Worm (Caenorhabditis elegans) whole organism, young adult: Measurements from ENCODE around the gene ced-7.

ENCODE experiments used
- F33H1.4 ChIP-seq: fragments of 200-800 bp; sonication (Bioruptor generic); IDR thresholded peaks from 2 replicates; pipeline ENCODE4 v1.3.6; 2022; ENCODE audit warnings: missing genetic modification reagents, missing genetic modification characterization, missing compliant biosample characterization
- F52B5.7 ChIP-seq: sonication (generic microtip); optimal IDR thresholded peaks from 2 replicates; lab custom pipeline; 2016; ENCODE audit warnings: mild to moderate bottlenecking, missing genetic modification characterization, missing compliant biosample characterization
- F55B11.4 ChIP-seq: sonication (generic microtip); optimal IDR thresholded peaks from 2 replicates; lab custom pipeline; 2016; ENCODE audit warnings: missing compliant biosample characterization, missing genetic modification characterization, borderline replicate concordance; ENCODE audit not compliant: insufficient read depth
- F57C9.4 ChIP-seq: sonication (generic microtip); optimal IDR thresholded peaks from 2 replicates; lab custom pipeline; 2017; ENCODE audit warnings: mild to moderate bottlenecking, missing genetic modification characterization, missing compliant biosample characterization
- T26A5.8 ChIP-seq: sonication (generic microtip); optimal IDR thresholded peaks from 2 replicates; lab custom pipeline; 2016; ENCODE audit warnings: missing genetic modification characterization, missing compliant biosample characterization
- Y53G8AR.9 ChIP-seq: fragments of 200-800 bp; sonication (Bioruptor generic); conservative IDR thresholded peaks from 2 replicates; pipeline ENCODE4 v1.3.6; 2022; ENCODE audit warnings: missing genetic modification reagents, missing genetic modification characterization, missing compliant biosample characterization
- Y56A3A.18 ChIP-seq: fragments of 200-800 bp; sonication (Bioruptor generic); IDR thresholded peaks from 2 replicates; pipeline ENCODE4 v1.3.6; 2022; ENCODE audit warnings: missing genetic modification reagents, missing genetic modification characterization, missing compliant biosample characterization
- Y95B8A.8 ChIP-seq: fragments of 200-800 bp; sonication (Bioruptor generic); IDR thresholded peaks from 2 replicates; pipeline ENCODE4 v1.3.6; 2022; ENCODE audit warnings: missing genetic modification reagents, missing genetic modification characterization, missing compliant biosample characterization
- aptf-2 ChIP-seq: fragments of 200-800 bp; sonication (Bioruptor generic); conservative IDR thresholded peaks from 2 replicates; pipeline ENCODE4 v1.3.6; 2022; ENCODE audit warnings: missing genetic modification reagents, missing genetic modification characterization, missing compliant biosample characterization
- aptf-3 ChIP-seq: fragments of 200-800 bp; sonication (Bioruptor generic); IDR thresholded peaks from 2 replicates; pipeline ENCODE4 v1.3.6; 2022; ENCODE audit warnings: missing genetic modification characterization, missing compliant biosample characterization
- atf-7 ChIP-seq: sonication (generic microtip); optimal IDR thresholded peaks from 2 replicates; lab custom pipeline; 2017; ENCODE audit warnings: mild to moderate bottlenecking, missing genetic modification characterization, missing compliant biosample characterization
- athp-1 ChIP-seq: sonication (generic microtip); optimal IDR thresholded peaks from 2 replicates; lab custom pipeline; 2017; ENCODE audit warnings: mild to moderate bottlenecking, missing genetic modification characterization, missing compliant biosample characterization
- attf-5 ChIP-seq: fragments of 200-800 bp; sonication (Bioruptor generic); optimal IDR thresholded peaks from 2 replicates; lab custom pipeline; 2018; ENCODE audit warnings: mild to moderate bottlenecking, missing genetic modification characterization, missing compliant biosample characterization
- cebp-1 ChIP-seq, 2 experiments: fragments of 200-800 bp in 1 of 2; sonication (Bioruptor generic) in 1 of 2; sonication (generic microtip) in 1 of 2; IDR thresholded peaks in 1 of 2; optimal IDR thresholded peaks in 1 of 2; 2 replicates each; pipeline versions ENCODE4 v1.3.6 to Lab custom; 2017 to 2022; ENCODE audit warnings: missing compliant biosample characterization in 2 of 2, missing genetic modification characterization in 2 of 2, mild to moderate bottlenecking in 1 of 2, missing genetic modification reagents in 1 of 2, moderate library complexity in 1 of 2
- cebp-2 ChIP-seq: fragments of 200-800 bp; sonication (Bioruptor generic); IDR thresholded peaks from 2 replicates; pipeline ENCODE4 v1.3.6; 2022; ENCODE audit warnings: missing genetic modification characterization, missing compliant biosample characterization
- ceh-27 ChIP-seq: fragments of 200-800 bp; sonication (Bioruptor generic); optimal IDR thresholded peaks from 2 replicates; lab custom pipeline; 2018; ENCODE audit warnings: mild to moderate bottlenecking, missing genetic modification characterization, moderate library complexity, missing compliant biosample characterization
- ceh-91 ChIP-seq: fragments of 200-800 bp; sonication (Bioruptor generic); IDR thresholded peaks from 2 replicates; pipeline ENCODE4 v1.3.6; 2022; ENCODE audit warnings: missing genetic modification reagents, missing genetic modification characterization, missing compliant biosample characterization
- efl-1 ChIP-seq: fragments of 150-350 bp; optimal IDR thresholded peaks from 2 replicates; lab custom pipeline; 2014; ENCODE audit warnings: missing biosample characterization, missing genetic modification reagents, missing genetic modification characterization
- ets-4 ChIP-seq: fragments of 200-800 bp; sonication (Bioruptor generic); optimal IDR thresholded peaks from 2 replicates; lab custom pipeline; 2018; ENCODE audit warnings: mild to moderate bottlenecking, missing genetic modification characterization, missing compliant biosample characterization
- gei-17 ChIP-seq: fragments of 200-800 bp; sonication (Bioruptor generic); optimal IDR thresholded peaks from 2 replicates; lab custom pipeline; 2018; ENCODE audit warnings: mild to moderate bottlenecking, missing genetic modification characterization, missing compliant biosample characterization
- hrde-1 ChIP-seq: sonication (generic microtip); optimal IDR thresholded peaks from 2 replicates; lab custom pipeline; 2016; ENCODE audit warnings: missing genetic modification characterization, mild to moderate bottlenecking, missing compliant biosample characterization, moderate library complexity, missing genotype, missing genetic modification reagents, borderline replicate concordance
- hsf-1 ChIP-seq: fragments of 200-800 bp; sonication (Bioruptor generic); IDR thresholded peaks from 2 replicates; pipeline ENCODE4 v1.3.6; 2022; ENCODE audit warnings: missing genetic modification reagents, missing genetic modification characterization, missing compliant biosample characterization
- lag-1 ChIP-seq: fragments of 200-800 bp; sonication (Bioruptor generic); IDR thresholded peaks from 2 replicates; pipeline ENCODE4 v1.3.6; 2022; ENCODE audit warnings: missing genetic modification reagents, missing genetic modification characterization, missing compliant biosample characterization
- let-526 ChIP-seq: fragments of 200-800 bp; sonication (Bioruptor generic); IDR thresholded peaks from 2 replicates; pipeline ENCODE4 v1.3.6; 2022; ENCODE audit warnings: missing genetic modification reagents, missing genetic modification characterization, missing compliant biosample characterization
- let-607 ChIP-seq, 2 experiments: fragments of 200-800 bp in 1 of 2; sonication (Bioruptor generic) in 1 of 2; sonication (generic microtip) in 1 of 2; optimal IDR thresholded peaks; 2 replicates each; lab custom pipeline; 2016 to 2018; ENCODE audit warnings: mild to moderate bottlenecking in 2 of 2, missing compliant biosample characterization in 2 of 2, missing genetic modification characterization in 2 of 2, moderate library complexity in 2 of 2, missing genotype in 1 of 2
- lin-35 ChIP-seq, 3 experiments: fragments of 150-350 bp in 2 of 3; sonication (generic microtip) in 1 of 3; optimal IDR thresholded peaks; 2 replicates each; lab custom pipeline; 2014 to 2018; ENCODE audit warnings: missing biosample characterization in 3 of 3, missing genetic modification characterization in 3 of 3, missing genetic modification reagents in 3 of 3
- mcd-1 ChIP-seq: fragments of 200-800 bp; sonication (Bioruptor generic); IDR thresholded peaks from 2 replicates; pipeline ENCODE4 v1.3.6; 2022; ENCODE audit warnings: missing genetic modification reagents, missing genetic modification characterization, missing compliant biosample characterization
- mel-28 ChIP-seq: sonication (generic microtip); optimal IDR thresholded peaks from 2 replicates; lab custom pipeline; 2016; ENCODE audit warnings: borderline replicate concordance, mild to moderate bottlenecking, missing genetic modification characterization, missing compliant biosample characterization
- mes-4 ChIP-seq: sonication (generic microtip); optimal IDR thresholded peaks from 2 replicates; lab custom pipeline; 2016; ENCODE audit warnings: missing genotype, missing genetic modification characterization, missing compliant biosample characterization
- nfya-2 ChIP-seq: fragments of 200-800 bp; sonication (Bioruptor generic); IDR thresholded peaks from 2 replicates; pipeline ENCODE4 v1.3.6; 2022; ENCODE audit warnings: missing genetic modification reagents, missing genetic modification characterization, missing compliant biosample characterization
- nfyb-1 ChIP-seq: fragments of 200-800 bp; sonication (Bioruptor generic); IDR thresholded peaks from 2 replicates; pipeline ENCODE4 v1.3.6; 2022; ENCODE audit warnings: missing genetic modification reagents, missing genetic modification characterization, missing compliant biosample characterization
- nhr-179 ChIP-seq: sonication (generic microtip); optimal IDR thresholded peaks from 2 replicates; lab custom pipeline; 2016; ENCODE audit warnings: mild to moderate bottlenecking, missing genetic modification characterization, missing compliant biosample characterization
- rcor-1 ChIP-seq: fragments of 200-800 bp; sonication (Bioruptor generic); IDR thresholded peaks from 2 replicates; pipeline ENCODE4 v1.3.6; 2022; ENCODE audit warnings: missing genetic modification reagents, missing genetic modification characterization, missing compliant biosample characterization
- repo-1 ChIP-seq: sonication (generic microtip); optimal IDR thresholded peaks from 2 replicates; lab custom pipeline; 2017; ENCODE audit warnings: mild to moderate bottlenecking, missing genetic modification characterization, missing compliant biosample characterization
- rpc-1 ChIP-seq, 2 experiments: fragments of 150-350 bp in 1 of 2; sonication (generic microtip) in 1 of 2; optimal IDR thresholded peaks; 2 replicates each; lab custom pipeline; 2014 to 2018; ENCODE audit warnings: missing biosample characterization in 1 of 2, missing genetic modification characterization in 1 of 2, missing genetic modification reagents in 1 of 2, missing genotype in 1 of 2
- somi-1 ChIP-seq: fragments of 200-800 bp; sonication (Bioruptor generic); optimal IDR thresholded peaks from 2 replicates; lab custom pipeline; 2018; ENCODE audit warnings: mild to moderate bottlenecking, missing genetic modification characterization, missing compliant biosample characterization
- tbx-9 ChIP-seq: sonication (generic microtip); optimal IDR thresholded peaks from 2 replicates; lab custom pipeline; 2016; ENCODE audit warnings: borderline replicate concordance, missing genetic modification characterization, inconsistent platforms, missing compliant biosample characterization
- unc-130 ChIP-seq: sonication (generic microtip); optimal IDR thresholded peaks from 2 replicates; lab custom pipeline; 2016; ENCODE audit warnings: missing genetic modification reagents, missing genetic modification characterization, missing compliant biosample characterization
- ztf-28 ChIP-seq: fragments of 200-800 bp; sonication (Bioruptor generic); IDR thresholded peaks from 2 replicates; pipeline ENCODE4 v1.3.6; 2022; ENCODE audit warnings: missing genetic modification reagents, missing genetic modification characterization, missing compliant biosample characterization

ced-7 gene

DNA sequence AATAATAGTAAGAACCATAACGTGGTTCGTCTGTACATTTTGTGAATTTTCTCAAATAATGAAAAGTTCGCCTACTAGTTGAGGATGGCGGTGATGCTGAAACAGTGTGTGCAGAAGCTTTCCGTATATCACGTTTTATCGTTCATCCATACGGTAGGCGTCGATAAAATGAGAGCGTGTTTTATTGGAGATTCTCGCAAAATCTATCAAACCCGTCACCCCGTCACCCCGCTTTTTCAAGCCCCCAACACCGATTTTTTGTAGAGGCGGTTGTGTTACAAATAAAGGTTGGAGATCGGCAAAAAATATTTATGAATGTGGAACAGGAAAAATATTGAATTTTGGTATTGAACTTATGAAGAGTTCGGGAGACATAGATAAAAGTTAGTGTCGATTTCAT, 28.8 kb upstream of the ced-7 start, which contains the start of gene clec-161:
Gene clec-161 (minus strand): TSS at position 101 of the 400 bp plus-strand sequence.
- TF ChIP-seq mel-28 (tag; lab: Kevin White, UChicago): no peak
- no peak for TF ChIP-seq ceh-27
- no peak for TF ChIP-seq Y95B8A.8 (GFP tag; lab: Robert Waterston, UW)
- no peak for TF ChIP-seq rpc-1 (optimal IDR thresholded peaks at IDR 0.05; lab: Kevin White, UChicago)
- TF ChIP-seq rpc-1 (tag; optimal IDR thresholded peaks at IDR 0.05; lab: Kevin White, UChicago): no peak
- TF ChIP-seq ztf-28 (GFP tag; lab: Robert Waterston, UW): no peak
- TF ChIP-seq hsf-1 (GFP tag; lab: Robert Waterston, UW): no peak
- no peak for TF ChIP-seq let-607 (tag; optimal IDR thresholded peaks at IDR 0.05; lab: Kevin White, UChicago)
- TF ChIP-seq cebp-1 (GFP tag; IDR thresholded peaks at IDR 0.05; lab: Robert Waterston, UW): no peak
- TF ChIP-seq cebp-1 (tag; optimal IDR thresholded peaks at IDR 0.05; lab: Kevin White, UChicago): no peak
- TF ChIP-seq atf-7 (tag; lab: Kevin White, UChicago): no peak
- TF ChIP-seq nfyb-1 (GFP tag; lab: Robert Waterston, UW): no peak

DNA sequence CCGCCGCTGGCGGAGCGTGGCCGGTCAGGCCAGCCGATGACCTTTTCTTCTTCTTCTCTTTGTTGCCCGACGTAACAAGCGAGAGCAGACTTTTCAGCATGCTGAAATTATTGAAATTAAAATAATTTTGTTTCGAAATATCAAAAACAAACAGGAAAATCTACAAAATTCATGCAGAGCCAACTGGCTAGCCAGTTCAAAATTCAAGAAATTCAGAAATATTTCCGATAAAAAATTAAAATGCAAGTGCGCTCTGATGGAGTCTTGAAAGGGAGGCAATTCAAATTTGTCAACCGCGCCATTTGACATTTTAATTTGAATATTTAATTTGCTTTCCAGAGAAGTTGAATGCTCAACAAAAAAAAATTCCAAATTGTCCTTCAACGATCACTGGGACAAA, 20.8 kb upstream of the ced-7 start, which contains the start of gene F58A4.2:
Gene F58A4.2 (minus strand): TSS at position 101 of the 400 bp plus-strand sequence.
- TF ChIP-seq efl-1 (GFP tag; lab: Kevin White, UChicago) (peak; percentile 26), mel-28 (tag; lab: Kevin White, UChicago) (no peak), F52B5.7 (tag; lab: Kevin White, UChicago) (no peak)

DNA sequence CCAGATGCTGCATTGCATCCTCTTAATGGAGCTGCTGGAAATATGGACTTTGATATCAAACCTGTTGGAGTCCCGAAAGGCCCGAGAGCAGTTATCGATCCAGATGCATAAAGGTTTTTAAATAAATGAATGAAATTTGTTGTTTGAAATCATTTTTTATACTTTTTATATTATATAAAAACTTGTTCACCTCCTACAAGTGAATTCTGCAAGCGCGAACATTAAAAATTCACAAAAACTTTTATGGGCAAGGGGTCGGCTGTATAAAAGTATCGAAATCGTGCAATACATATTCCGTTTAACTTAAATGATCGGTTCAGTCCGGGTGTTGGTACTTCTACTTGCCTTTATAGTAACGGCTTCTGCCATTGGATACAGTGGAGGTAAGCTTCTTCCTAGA, 18.3 kb upstream of the ced-7 start, which contains the start of gene F58A4.1:
Gene F58A4.1 (plus strand): TSS at position 301 of the 400 bp plus-strand sequence.
- TF ChIP-seq aptf-2 (GFP tag; lab: Robert Waterston, UW) (no peak), ceh-91 (GFP tag; lab: Robert Waterston, UW) (no peak)

DNA sequence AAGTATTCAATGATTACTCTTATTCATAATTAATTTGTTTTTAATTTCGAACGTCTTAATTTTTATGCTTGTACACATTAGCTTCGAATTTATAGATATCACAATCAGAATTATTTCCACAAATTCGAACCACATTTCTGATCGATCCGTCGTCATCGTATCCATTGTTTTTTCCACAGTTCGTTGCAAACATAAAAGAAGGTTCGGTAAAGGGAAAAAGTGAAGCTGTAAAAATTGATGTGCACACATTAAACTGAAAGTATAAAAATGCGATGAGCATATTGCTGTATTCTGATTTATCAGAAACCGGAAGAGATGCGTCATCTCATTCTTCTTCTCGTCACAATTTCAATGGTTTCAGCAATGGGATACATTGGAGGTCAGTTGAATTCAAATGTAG, 17.2 kb upstream of the ced-7 start, which contains the start of gene C48B4.12:
Gene C48B4.12 (plus strand): TSS at position 301 of the 400 bp plus-strand sequence.
- TF ChIP-seq hsf-1 (GFP tag; lab: Robert Waterston, UW) (no peak), athp-1 (no peak), let-526 (GFP tag; lab: Robert Waterston, UW) (no peak), repo-1 (tag; lab: Kevin White, UChicago) (no peak), F33H1.4 (GFP tag; lab: Robert Waterston, UW) (no peak), tbx-9 (tag; lab: Kevin White, UChicago) (no peak), nfya-2 (GFP tag; lab: Robert Waterston, UW) (no peak), lag-1 (GFP tag; lab: Robert Waterston, UW) (no peak), mcd-1 (GFP tag; lab: Robert Waterston, UW) (no peak), cebp-2 (GFP tag; lab: Robert Waterston, UW) (no peak), unc-130 (GFP tag; lab: Kevin White, UChicago) (no peak), F57C9.4 (tag; lab: Kevin White, UChicago) (no peak), hrde-1 (no peak)

DNA sequence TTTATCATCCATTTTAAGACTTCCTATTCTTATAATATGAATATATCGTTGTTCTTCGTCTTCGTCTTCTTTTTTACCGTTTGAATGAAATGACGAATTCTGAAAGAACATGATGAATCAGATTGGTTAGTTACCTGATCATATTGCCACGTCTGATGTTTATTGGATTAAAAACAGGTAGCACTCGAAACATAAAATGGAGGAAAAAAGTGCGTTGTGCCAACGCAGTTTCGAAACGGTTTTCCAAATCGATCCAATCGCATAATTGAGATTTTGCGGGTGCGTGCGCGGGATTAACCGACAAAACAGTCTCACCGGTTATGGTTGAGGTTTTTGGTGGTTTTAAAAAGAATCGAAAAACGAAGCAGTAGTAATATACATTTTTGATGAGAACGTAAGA, 15.7 kb upstream of the ced-7 start, which contains the start of gene rom-2:
Gene rom-2 (minus strand): TSS at position 101 of the 400 bp plus-strand sequence.
- TF ChIP-seq rcor-1 (GFP tag; lab: Robert Waterston, UW): no peak
- no peak for TF ChIP-seq Y53G8AR.9 (GFP tag; lab: Robert Waterston, UW)
- no peak for TF ChIP-seq ets-4 (GFP tag; lab: Kevin White, UChicago)
- no peak for TF ChIP-seq T26A5.8 (tag; lab: Kevin White, UChicago)
- no peak for TF ChIP-seq somi-1 (GFP tag; lab: Kevin White, UChicago)
- TF ChIP-seq aptf-2 (GFP tag; lab: Robert Waterston, UW): no peak
- no peak for TF ChIP-seq lin-35 (GFP tag; optimal IDR thresholded peaks at IDR 0.05; lab: Kevin White, UChicago)
- no peak for TF ChIP-seq mes-4 (tag; lab: Kevin White, UChicago)
- no peak for TF ChIP-seq tbx-9 (tag; lab: Kevin White, UChicago)
- TF ChIP-seq Y56A3A.18: no peak
- no peak for TF ChIP-seq attf-5 (GFP tag; lab: Kevin White, UChicago)
- no peak for TF ChIP-seq gei-17 (GFP tag; lab: Kevin White, UChicago)
- TF ChIP-seq aptf-3 (GFP tag; lab: Robert Waterston, UW): no peak
- TF ChIP-seq F55B11.4 (tag; lab: Kevin White, UChicago): no peak
- no peak for TF ChIP-seq nhr-179 (tag; lab: Kevin White, UChicago)
- no peak for TF ChIP-seq ceh-27
